Fruit fly (Drosophila melanogaster): Measurements from ENCODE around the gene CG2116.

CG2116 gene

DNA sequence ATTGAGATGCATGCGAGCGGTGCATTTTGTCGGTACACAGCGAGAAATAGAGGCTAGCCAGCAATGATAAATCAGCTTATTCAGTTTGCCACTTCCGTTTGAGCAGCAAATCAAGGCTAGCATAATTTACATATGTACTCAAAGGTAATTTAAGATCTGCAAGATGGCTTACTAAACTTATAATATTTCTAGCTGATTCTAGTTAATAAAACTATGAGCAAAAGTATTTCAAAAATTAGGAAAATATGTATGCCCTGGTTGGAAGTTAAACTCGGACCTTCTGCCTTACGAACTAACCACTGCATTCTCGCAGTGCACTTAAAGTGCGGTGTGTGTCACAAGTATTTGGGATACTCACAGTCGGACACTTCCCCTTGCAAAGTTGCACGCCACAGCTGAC, 6.8 kb upstream of the CG2116 start (continued):
- TF ChIP-seq dati (GFP tag; IDR thresholded peaks at IDR 0.05) (no peak), ATbp (GFP tag; optimal IDR thresholded peaks at IDR 0.05) (peak; percentile 11), dmrt99B (tag; optimal IDR thresholded peaks at IDR 0.05) (peak; percentile 26), nmo (GFP tag; optimal IDR thresholded peaks at IDR 0.05) (peak; percentile 60), CG2712 (tag; optimal IDR thresholded peaks at IDR 0.05) (peak; percentile 43), ato (GFP tag; IDR thresholded peaks at IDR 0.05; ENCODE audit: partially characterized antibody) (no peak), chif (GFP tag; optimal IDR thresholded peaks at IDR 0.05) (peak in 1 of 2 experiments; percentile 5), CG33557 (GFP tag; optimal IDR thresholded peaks at IDR 0.05) (peak; percentile 2), CG15696 (tag; optimal IDR thresholded peaks at IDR 0.05) (peak; percentile 11), CG18262 (tag; optimal IDR thresholded peaks at IDR 0.05) (peak; percentile 56), Drgx (GFP tag; IDR thresholded peaks at IDR 0.05) (peak; percentile 70), luna (GFP tag; optimal IDR thresholded peaks at IDR 0.05) (no peak), Med (GFP tag) (peak; percentile 29), CG8388 (GFP tag; optimal IDR thresholded peaks at IDR 0.05) (peak; percentile 21), PHDP (tag; optimal IDR thresholded peaks at IDR 0.05) (no peak), gem (tag; optimal IDR thresholded peaks at IDR 0.05) (peak; percentile 35), CG11504 (tag; optimal IDR thresholded peaks at IDR 0.05) (peak; percentile 10), crol (GFP tag; IDR thresholded peaks at IDR 0.05) (no peak), CG6254 (GFP tag; optimal IDR thresholded peaks at IDR 0.05) (peak; percentile 22), zf30C (GFP tag; optimal IDR thresholded peaks at IDR 0.05) (peak; percentile 32), Elba2 (GFP tag; optimal IDR thresholded peaks at IDR 0.05) (no peak), sens (GFP tag) (peak; percentile 79), row (GFP tag; IDR thresholded peaks at IDR 0.05) (peak; percentile 21; the same call in 1 of the 3 replicates), phol (tag; optimal IDR thresholded peaks at IDR 0.05) (peak; percentile 53), fd96Cb (tag; optimal IDR thresholded peaks at IDR 0.05) (peak; percentile 20), CG30403 (GFP tag; optimal IDR thresholded peaks at IDR 0.05) (peak; percentile 15), lola (GFP tag; optimal IDR thresholded peaks at IDR 0.05) (peak in 1 of 3 experiments; percentile 57), CG4820 (GFP tag; optimal IDR thresholded peaks at IDR 0.05) (peak; percentile 10), CG12391 (tag; optimal IDR thresholded peaks at IDR 0.05) (peak; percentile 0), CG10147 (GFP tag; optimal IDR thresholded peaks at IDR 0.05) (no peak)

DNA sequence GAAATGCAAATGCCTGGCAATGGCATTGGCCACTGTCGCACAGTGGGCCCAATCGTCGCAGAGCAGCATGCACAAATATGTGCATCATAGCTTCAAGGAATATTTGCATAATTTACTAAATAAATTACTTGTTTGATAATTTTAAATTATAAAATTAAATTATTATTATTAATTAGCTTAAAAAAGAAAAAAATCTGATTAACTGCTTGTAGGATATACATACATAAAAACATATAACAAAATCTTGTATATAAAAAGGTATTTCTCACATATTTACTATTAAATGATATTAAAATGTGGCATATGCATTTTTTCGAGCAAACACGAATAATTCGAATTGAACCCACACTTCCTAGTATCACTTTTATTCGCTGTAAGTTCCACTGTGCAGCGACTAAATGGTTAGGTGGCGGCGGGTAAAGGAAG, 4.4 kb upstream of the CG2116 start:
- TF ChIP-seq Usf (GFP tag; optimal IDR thresholded peaks at IDR 0.05): no peak
- no peak for TF ChIP-seq stwl (tag; optimal IDR thresholded peaks at IDR 0.05)
- TF ChIP-seq ewg (GFP tag; optimal IDR thresholded peaks at IDR 0.05): peak; percentile 39
- peak; percentile 11 for TF ChIP-seq CG5180 (GFP tag; optimal IDR thresholded peaks at IDR 0.05)
- no peak for TF ChIP-seq CG17328 (GFP tag; IDR thresholded peaks at IDR 0.05)
- peak; percentile 79 for TF ChIP-seq CG31441 (GFP tag; IDR thresholded peaks at IDR 0.05)
- TF ChIP-seq oc (tag; optimal IDR thresholded peaks at IDR 0.05): peak; percentile 45
- TF ChIP-seq gsb (GFP tag; IDR thresholded peaks at IDR 0.05): no peak
- TF ChIP-seq ab (GFP tag; optimal IDR thresholded peaks at IDR 0.05): no peak
- TF ChIP-seq CG10654 (GFP tag; optimal IDR thresholded peaks at IDR 0.05): peak; percentile 33
- peak in 1 of 2 experiments; percentile 71 for TF ChIP-seq Hr51 (GFP tag; optimal IDR thresholded peaks at IDR 0.05)
- TF ChIP-seq CG8478 (optimal IDR thresholded peaks at IDR 0.05): no peak
- TF ChIP-seq dmrt99B (tag; optimal IDR thresholded peaks at IDR 0.05): peak; percentile 77
- peak; percentile 40 for TF ChIP-seq PHDP (tag; optimal IDR thresholded peaks at IDR 0.05)
- no peak for TF ChIP-seq CG18011 (GFP tag; optimal IDR thresholded peaks at IDR 0.05)
- TF ChIP-seq usp (GFP tag; optimal IDR thresholded peaks at IDR 0.05): no peak
- TF ChIP-seq CG13894 (tag; optimal IDR thresholded peaks at IDR 0.05): no peak
- no peak for TF ChIP-seq ash1 (GFP tag; optimal IDR thresholded peaks at IDR 0.05)
- no peak for TF ChIP-seq CTCF (GFP tag; optimal IDR thresholded peaks at IDR 0.05)
- no peak for TF ChIP-seq yki (optimal IDR thresholded peaks at IDR 0.05)
- no peak for TF ChIP-seq mirr (GFP tag; optimal IDR thresholded peaks at IDR 0.05)
- TF ChIP-seq H15 (GFP tag; IDR thresholded peaks at IDR 0.05): 0 out of 3 replicates have a peak, but pooled peaks have one; percentile 50
- no peak for TF ChIP-seq CG6175 (GFP tag; IDR thresholded peaks at IDR 0.05)
- no peak for TF ChIP-seq CG10321 (GFP tag; IDR thresholded peaks at IDR 0.05)
